Worm (Caenorhabditis elegans) whole organism, L1 larva: ENCODE data around the gene eif-3.G.
A peak's percentile ranks its signal among the peaks of the same experiment; 100 is the strongest.

Source experiments
- ama-1 ChIP-seq: fragments of 150-350 bp; optimal IDR thresholded peaks from 2 replicates; lab custom pipeline; 2014
- blmp-1 ChIP-seq: fragments of 150-350 bp; optimal IDR thresholded peaks from 2 replicates; lab custom pipeline; 2014; ENCODE audit warnings: missing biosample characterization, missing genetic modification characterization
- elt-3 ChIP-seq, 6 experiments: fragments of 150-350 bp in 1 of 6; sonication (generic microtip); optimal IDR thresholded peaks; 2 replicates each; lab custom pipeline; 2017 to 2018; ENCODE audit warnings: missing biosample characterization in 6 of 6, missing genetic modification characterization in 6 of 6, inconsistent platforms in 1 of 6
- lin-13 ChIP-seq: fragments of 150-350 bp; optimal IDR thresholded peaks from 2 replicates; lab custom pipeline; 2014; ENCODE audit warnings: missing biosample characterization, missing genetic modification reagents, missing genetic modification characterization
- lsy-2 ChIP-seq, 2 experiments: fragments of 150-350 bp; optimal IDR thresholded peaks; 2 replicates each; lab custom pipeline; 2014; ENCODE audit warnings: missing biosample characterization in 2 of 2, missing genetic modification characterization in 2 of 2
- nhr-11 ChIP-seq: fragments of 150-350 bp; optimal IDR thresholded peaks from 2 replicates; lab custom pipeline; 2014; ENCODE audit warnings: missing biosample characterization, missing genetic modification characterization
- snu-23 ChIP-seq: sonication (generic microtip); optimal IDR thresholded peaks from 2 replicates; lab custom pipeline; 2016; ENCODE audit warnings: missing genetic modification characterization, missing compliant biosample characterization
- swsn-7 ChIP-seq: sonication (generic microtip); optimal IDR thresholded peaks from 2 replicates; lab custom pipeline; 2016; ENCODE audit warnings: missing genetic modification characterization, missing compliant biosample characterization
- unc-86 ChIP-seq: sonication (generic microtip); optimal IDR thresholded peaks from 2 replicates; lab custom pipeline; 2016; ENCODE audit warnings: missing genetic modification characterization, missing compliant biosample characterization

- no peak for TF ChIP-seq unc-86 (tag; lab: Kevin White, UChicago)
- TF ChIP-seq nhr-11 (tag; lab: Kevin White, UChicago), result no peak
- TF ChIP-seq swsn-7 (tag; lab: Kevin White, UChicago), result no peak
- TF ChIP-seq lin-13, result no peak
- TF ChIP-seq snu-23 (GFP tag; lab: Kevin White, UChicago), result no peak
- TF ChIP-seq ama-1 (lab: Kevin White, UChicago), result no peak
- TF ChIP-seq blmp-1 (tag; lab: Kevin White, UChicago), result peak; percentile 14
- TF ChIP-seq lsy-2 (tag; optimal IDR thresholded peaks at IDR 0.05; lab: Kevin White, UChicago), result no peak
- TF ChIP-seq elt-3 (tag; optimal IDR thresholded peaks at IDR 0.05; lab: Kevin White, UChicago), result no peak
These were observed 30.4 kb upstream of the eif-3.G start, which contains the start of gene efl-3 for ce11 chrII:8412061-8412721.
